Worm (Caenorhabditis elegans) whole organism, young adult: ENCODE results near the gene F36H12.9.
A peak's percentile ranks its signal among the peaks of the same experiment; 100 is the strongest.
"Not testable (repeated sequence)": the region's sequence is repeated elsewhere in the genome, so short reads cannot be mapped to it uniquely, and the experiment has no call there.

Experiments used
- B0019.2 ChIP-seq: fragments of 200-800 bp; sonication (Bioruptor generic); conservative IDR thresholded peaks from 2 replicates; pipeline ENCODE4 v1.3.6; 2022; ENCODE audit warnings: missing genetic modification reagents, missing genetic modification characterization, missing compliant biosample characterization
- B0035.1 ChIP-seq: sonication (generic microtip); optimal IDR thresholded peaks from 2 replicates; lab custom pipeline; 2016; ENCODE audit warnings: missing genetic modification characterization, mild to moderate bottlenecking, missing compliant biosample characterization, missing genotype, missing genetic modification reagents
- C06A6.2 ChIP-seq: fragments of 200-800 bp; sonication (Bioruptor generic); conservative IDR thresholded peaks from 2 replicates; pipeline ENCODE4 v1.3.6; 2022; ENCODE audit warnings: missing genetic modification characterization, missing compliant biosample characterization
- C17E4.6 ChIP-seq: fragments of 200-800 bp; sonication (Bioruptor generic); IDR thresholded peaks from 2 replicates; pipeline ENCODE4 v1.3.6; 2022; ENCODE audit warnings: missing genetic modification reagents, missing genetic modification characterization, missing compliant biosample characterization
- D2030.7 ChIP-seq: fragments of 200-800 bp; sonication (Bioruptor generic); IDR thresholded peaks from 2 replicates; pipeline ENCODE4 v1.3.6; 2022; ENCODE audit warnings: missing genetic modification reagents, missing genetic modification characterization, missing compliant biosample characterization
- F33H1.4 ChIP-seq: fragments of 200-800 bp; sonication (Bioruptor generic); IDR thresholded peaks from 2 replicates; pipeline ENCODE4 v1.3.6; 2022; ENCODE audit warnings: missing genetic modification reagents, missing genetic modification characterization, missing compliant biosample characterization
- F39B2.1 ChIP-seq: fragments of 200-800 bp; sonication (Bioruptor generic); IDR thresholded peaks from 2 replicates; pipeline ENCODE4 v1.3.6; 2022; ENCODE audit warnings: missing genetic modification reagents, missing genetic modification characterization, missing compliant biosample characterization
- F55B11.4 ChIP-seq: sonication (generic microtip); optimal IDR thresholded peaks from 2 replicates; lab custom pipeline; 2016; ENCODE audit warnings: missing compliant biosample characterization, missing genetic modification characterization, borderline replicate concordance; ENCODE audit not compliant: insufficient read depth
- K12H6.12 ChIP-seq: fragments of 200-800 bp; sonication (Bioruptor generic); optimal IDR thresholded peaks from 2 replicates; lab custom pipeline; 2018; ENCODE audit warnings: mild to moderate bottlenecking, missing genetic modification characterization, missing compliant biosample characterization
- T07F8.4 ChIP-seq: sonication (generic microtip); optimal IDR thresholded peaks from 2 replicates; lab custom pipeline; 2016; ENCODE audit warnings: mild to moderate bottlenecking, missing genetic modification characterization, moderate library complexity, missing compliant biosample characterization
- athp-1 ChIP-seq: sonication (generic microtip); optimal IDR thresholded peaks from 2 replicates; lab custom pipeline; 2017; ENCODE audit warnings: mild to moderate bottlenecking, missing genetic modification characterization, missing compliant biosample characterization
- cebp-1 ChIP-seq, 2 experiments: fragments of 200-800 bp in 1 of 2; sonication (Bioruptor generic) in 1 of 2; sonication (generic microtip) in 1 of 2; IDR thresholded peaks in 1 of 2; optimal IDR thresholded peaks in 1 of 2; 2 replicates each; pipeline versions ENCODE4 v1.3.6 to Lab custom; 2017 to 2022; ENCODE audit warnings: missing compliant biosample characterization in 2 of 2, missing genetic modification characterization in 2 of 2, mild to moderate bottlenecking in 1 of 2, missing genetic modification reagents in 1 of 2, moderate library complexity in 1 of 2
- cebp-2 ChIP-seq: fragments of 200-800 bp; sonication (Bioruptor generic); IDR thresholded peaks from 2 replicates; pipeline ENCODE4 v1.3.6; 2022; ENCODE audit warnings: missing genetic modification characterization, missing compliant biosample characterization
- ceh-40 ChIP-seq: fragments of 200-800 bp; sonication (Bioruptor generic); IDR thresholded peaks from 2 replicates; pipeline ENCODE4 v1.3.6; 2022; ENCODE audit warnings: missing genetic modification characterization, missing compliant biosample characterization
- egrh-3 ChIP-seq: fragments of 200-800 bp; sonication (Bioruptor generic); IDR thresholded peaks from 2 replicates; pipeline ENCODE4 v1.3.6; 2022; ENCODE audit warnings: missing genetic modification reagents, missing genetic modification characterization, missing compliant biosample characterization
- ets-4 ChIP-seq: fragments of 200-800 bp; sonication (Bioruptor generic); optimal IDR thresholded peaks from 2 replicates; lab custom pipeline; 2018; ENCODE audit warnings: mild to moderate bottlenecking, missing genetic modification characterization, missing compliant biosample characterization
- him-1 ChIP-seq: sonication (generic microtip); optimal IDR thresholded peaks from 2 replicates; lab custom pipeline; 2016; ENCODE audit warnings: missing genotype, missing genetic modification reagents, missing genetic modification characterization, missing compliant biosample characterization
- let-526 ChIP-seq: fragments of 200-800 bp; sonication (Bioruptor generic); IDR thresholded peaks from 2 replicates; pipeline ENCODE4 v1.3.6; 2022; ENCODE audit warnings: missing genetic modification reagents, missing genetic modification characterization, missing compliant biosample characterization
- lsl-1 ChIP-seq: fragments of 200-800 bp; sonication (Bioruptor generic); optimal IDR thresholded peaks from 2 replicates; lab custom pipeline; 2018; ENCODE audit warnings: mild to moderate bottlenecking, missing genetic modification characterization, moderate library complexity, missing compliant biosample characterization
- madf-10 ChIP-seq: sonication (generic microtip); optimal IDR thresholded peaks from 2 replicates; lab custom pipeline; 2016; ENCODE audit warnings: mild to moderate bottlenecking, missing genetic modification characterization, missing compliant biosample characterization
- madf-3 ChIP-seq: fragments of 200-800 bp; sonication (Bioruptor generic); IDR thresholded peaks from 2 replicates; pipeline ENCODE4 v1.3.6; 2022; ENCODE audit warnings: missing genetic modification reagents, missing genetic modification characterization, missing compliant biosample characterization
- madf-6 ChIP-seq: fragments of 200-800 bp; sonication (Bioruptor generic); IDR thresholded peaks from 2 replicates; pipeline ENCODE4 v1.3.6; 2022; ENCODE audit warnings: missing genetic modification reagents, missing genetic modification characterization, missing compliant biosample characterization
- nhr-90 ChIP-seq: sonication (generic microtip); optimal IDR thresholded peaks from 2 replicates; lab custom pipeline; 2016; ENCODE audit warnings: missing genotype, mild to moderate bottlenecking, missing genetic modification characterization, missing compliant biosample characterization
- pha-4 ChIP-seq: fragments of 150-350 bp; sonication (generic microtip); optimal IDR thresholded peaks from 2 replicates; lab custom pipeline; 2014; ENCODE audit warnings: missing biosample characterization, missing genetic modification reagents, missing genetic modification characterization
- rcor-1 ChIP-seq: fragments of 200-800 bp; sonication (Bioruptor generic); IDR thresholded peaks from 2 replicates; pipeline ENCODE4 v1.3.6; 2022; ENCODE audit warnings: missing genetic modification reagents, missing genetic modification characterization, missing compliant biosample characterization
- sea-2 ChIP-seq: fragments of 200-800 bp; sonication (Bioruptor generic); IDR thresholded peaks from 2 replicates; pipeline ENCODE4 v1.3.6; 2022; ENCODE audit warnings: missing genetic modification characterization, missing compliant biosample characterization
- snpc-3.4 ChIP-seq: sonication (generic microtip); optimal IDR thresholded peaks from 2 replicates; lab custom pipeline; 2017; ENCODE audit warnings: missing genetic modification characterization, mild to moderate bottlenecking, missing compliant biosample characterization, antibody characterized with exemption, moderate library complexity, missing genotype, missing genetic modification reagents
- snpc-4 ChIP-seq, 5 experiments: fragments of 150-350 bp in 1 of 5; sonication (generic microtip) in 4 of 5; optimal IDR thresholded peaks; 2 replicates each; lab custom pipeline; 2014 to 2018; ENCODE audit warnings: missing genetic modification characterization in 5 of 5, missing biosample characterization in 3 of 5, antibody characterized with exemption in 2 of 5, mild to moderate bottlenecking in 2 of 5, missing compliant biosample characterization in 2 of 5, missing genotype in 2 of 5, moderate library complexity in 2 of 5, missing genetic modification reagents in 1 of 5
- somi-1 ChIP-seq: fragments of 200-800 bp; sonication (Bioruptor generic); optimal IDR thresholded peaks from 2 replicates; lab custom pipeline; 2018; ENCODE audit warnings: mild to moderate bottlenecking, missing genetic modification characterization, missing compliant biosample characterization
- sptf-2 ChIP-seq: fragments of 200-800 bp; sonication (Bioruptor generic); optimal IDR thresholded peaks from 2 replicates; lab custom pipeline; 2018; ENCODE audit warnings: mild to moderate bottlenecking, missing genetic modification characterization, missing compliant biosample characterization
- tbp1 ChIP-seq: fragments of 200-800 bp; sonication (Bioruptor generic); optimal IDR thresholded peaks from 2 replicates; lab custom pipeline; 2018; ENCODE audit warnings: mild to moderate bottlenecking, missing genetic modification characterization, missing compliant biosample characterization
- tbx-9 ChIP-seq: sonication (generic microtip); optimal IDR thresholded peaks from 2 replicates; lab custom pipeline; 2016; ENCODE audit warnings: borderline replicate concordance, missing genetic modification characterization, inconsistent platforms, missing compliant biosample characterization
- ztf-25 ChIP-seq: fragments of 200-800 bp; sonication (Bioruptor generic); IDR thresholded peaks from 2 replicates; pipeline ENCODE4 v1.3.6; 2022; ENCODE audit warnings: missing genetic modification reagents, missing genetic modification characterization, missing compliant biosample characterization
- ztf-28 ChIP-seq: fragments of 200-800 bp; sonication (Bioruptor generic); IDR thresholded peaks from 2 replicates; pipeline ENCODE4 v1.3.6; 2022; ENCODE audit warnings: missing genetic modification reagents, missing genetic modification characterization, missing compliant biosample characterization

Gene F36H12.9

DNA sequence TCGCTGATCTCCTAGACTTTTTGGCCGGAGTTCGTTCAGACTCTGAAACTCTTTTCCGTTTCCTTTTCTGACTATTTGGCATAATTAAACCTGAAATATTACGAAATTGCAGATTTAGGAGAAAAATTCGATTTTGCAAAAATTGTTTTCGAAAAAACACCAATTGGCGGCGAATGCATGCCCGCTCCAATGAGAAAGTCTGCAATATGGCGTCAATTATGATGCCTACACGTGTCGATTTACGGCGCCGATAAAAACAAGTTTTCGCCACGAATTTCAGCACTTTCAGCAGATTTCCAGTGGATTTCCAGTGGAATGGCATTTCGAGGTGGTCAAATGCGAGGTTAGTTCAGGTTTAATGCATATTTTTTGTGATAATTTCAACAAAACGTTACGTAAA, 47.4 kb upstream of the F36H12.9 start, which contains the start of the genes Y59E9AL.36 and nbet-1 (continued):
- TF ChIP-seq athp-1 (tag; lab: Kevin White, UChicago) = peak; percentile 75
- TF ChIP-seq snpc-4 (GFP tag; optimal IDR thresholded peaks at IDR 0.05; lab: Kevin White, UChicago) = peak; percentile 75
- peak in 3 of 4 experiments; percentile 90 to 92 (median 92) for TF ChIP-seq snpc-4 (tag; optimal IDR thresholded peaks at IDR 0.05; lab: Kevin White, UChicago)
- TF ChIP-seq madf-3 (GFP tag; lab: Robert Waterston, UW) = no peak
- no peak for TF ChIP-seq him-1 (tag; lab: Kevin White, UChicago)

DNA sequence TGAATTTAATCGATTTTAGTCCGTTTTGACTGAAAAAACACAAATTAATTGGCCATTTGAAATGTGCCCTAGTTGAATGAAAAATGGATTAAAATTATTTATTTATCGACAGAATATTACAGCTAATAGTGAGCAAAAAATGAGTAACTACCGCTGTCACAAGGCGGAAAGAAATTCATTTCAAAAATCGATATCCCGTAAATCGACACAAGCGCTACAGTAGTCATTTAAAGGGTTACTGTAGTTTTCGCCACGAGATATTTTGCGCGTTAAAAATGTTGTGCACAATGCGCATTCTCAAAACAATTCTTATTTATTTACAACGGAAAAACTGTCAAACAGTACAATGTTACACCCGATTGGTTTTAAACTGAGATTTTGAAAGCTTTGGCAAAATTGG, 46.2 kb upstream of the F36H12.9 start:
- no peak for TF ChIP-seq let-526 (GFP tag; lab: Robert Waterston, UW)
- TF ChIP-seq lsl-1 (GFP tag; lab: Kevin White, UChicago) = peak; percentile 75
- TF ChIP-seq snpc-4 (GFP tag; optimal IDR thresholded peaks at IDR 0.05; lab: Kevin White, UChicago) = no peak
- TF ChIP-seq snpc-4 (tag; optimal IDR thresholded peaks at IDR 0.05; lab: Kevin White, UChicago) = peak in 1 of 4 experiments; percentile 83
- TF ChIP-seq tbp1 (GFP tag; lab: Kevin White, UChicago) = peak; percentile 7
- TF ChIP-seq B0035.1 = no peak
- peak; percentile 46; the same call in 1 of the 2 replicates for TF ChIP-seq F33H1.4 (GFP tag; lab: Robert Waterston, UW)

ce11 chrIV:5215092-5215491, 41.7 kb upstream of the F36H12.9 start, which contains the start of gene Y59E9AL.4:
Gene Y59E9AL.4 (minus strand): TSS chrIV:5215192.
- TF ChIP-seq K12H6.12 (tag; lab: Kevin White, UChicago) (no peak), T07F8.4 (no peak), C17E4.6 (GFP tag; lab: Robert Waterston, UW) (no peak), ztf-28 (no peak), F39B2.1 (no peak), madf-3 (GFP tag; lab: Robert Waterston, UW) (no peak), madf-10 (tag; lab: Kevin White, UChicago) (no peak), ets-4 (GFP tag; lab: Kevin White, UChicago) (no peak)
- TF ChIP-seq, all 124 proteins: peak for 0

DNA sequence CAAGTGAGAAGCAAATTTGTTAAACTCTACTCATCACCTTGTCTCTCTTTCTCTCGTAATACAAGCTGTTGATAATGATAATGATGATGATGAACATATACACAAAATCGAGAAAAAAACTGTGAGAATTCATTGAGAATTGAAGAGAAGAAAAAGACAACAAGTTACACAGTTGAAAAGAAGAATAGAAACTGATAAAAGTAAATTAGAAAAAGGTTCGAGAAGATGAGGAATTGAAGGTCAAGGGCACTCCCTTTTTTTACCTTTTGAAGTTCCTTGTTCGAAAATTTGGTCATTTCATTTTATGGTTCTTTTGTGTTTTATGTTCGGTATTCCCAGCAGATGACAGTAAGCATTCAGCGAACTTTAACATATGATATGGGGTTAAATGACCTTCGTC, 40.5 kb upstream of the F36H12.9 start:
- TF ChIP-seq somi-1 (peak; percentile 46), F55B11.4 (tag; lab: Kevin White, UChicago) (no peak), tbx-9 (tag; lab: Kevin White, UChicago) (no peak)

DNA sequence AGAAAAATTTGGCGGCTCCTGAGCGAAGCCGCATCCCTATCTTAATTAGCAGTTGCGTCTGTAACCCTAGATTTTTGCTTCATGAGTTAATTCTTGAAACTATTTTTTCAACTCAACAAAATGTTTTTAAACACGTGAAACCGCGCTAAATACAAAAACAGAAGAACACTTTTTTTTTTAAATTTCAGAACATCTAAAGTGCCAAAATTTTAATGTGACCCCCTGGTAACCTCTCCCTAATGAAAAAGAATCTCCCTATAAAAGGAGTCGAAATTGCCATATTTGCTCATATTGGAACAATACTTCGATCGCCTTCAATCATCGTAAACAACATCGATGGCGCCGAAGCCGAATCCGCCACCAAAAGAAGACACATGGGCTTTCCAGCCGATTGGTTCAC, 38.3 kb upstream of the F36H12.9 start, which contains the start of gene nsph-4.2:
Gene nsph-4.2 (plus strand): TSS at position 301 of the 400 bp plus-strand sequence.
- TF ChIP-seq rcor-1 (GFP tag; lab: Robert Waterston, UW); madf-6 (GFP tag; lab: Robert Waterston, UW); B0019.2: not testable (repeated sequence)
- TF ChIP-seq, all 124 proteins: peak for 0; not testable (repeated sequence) for 124

DNA sequence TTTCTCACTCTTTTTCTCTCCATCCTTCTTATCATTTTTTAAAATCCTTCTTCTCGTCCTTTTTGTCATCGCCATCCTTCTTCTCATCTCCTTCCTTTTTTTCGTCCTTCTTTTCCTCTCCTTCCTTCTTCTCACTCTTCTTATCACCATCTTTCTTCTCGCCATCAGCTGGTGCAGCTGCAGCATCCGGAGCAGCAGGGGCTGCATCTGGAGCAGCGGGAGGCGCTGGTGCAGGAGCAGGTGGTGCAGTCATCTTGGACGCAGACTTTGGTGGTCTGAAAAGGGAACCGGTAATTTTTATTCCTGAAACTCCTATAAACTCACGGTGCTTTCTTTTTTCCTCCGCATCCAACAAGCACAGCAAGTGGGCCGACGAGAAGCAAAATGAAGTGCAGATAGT, 35.1 kb upstream of the F36H12.9 start:
- TF ChIP-seq sea-2 (GFP tag; lab: Robert Waterston, UW) = no peak
- TF ChIP-seq ztf-25 (GFP tag; lab: Robert Waterston, UW) = no peak
- TF ChIP-seq cebp-2 = no peak
- TF ChIP-seq pha-4 (tag; lab: Kevin White, UChicago) = no peak
- peak; percentile 84; the same call in 1 of the 2 replicates for TF ChIP-seq egrh-3
- no peak for TF ChIP-seq tbp1 (GFP tag; lab: Kevin White, UChicago)

ce11 chrIV:5224238-5224637, 32.6 kb upstream of the F36H12.9 start, which contains the start of gene Y59E9AL.8:
Gene Y59E9AL.8 (minus strand): TSS chrIV:5224338.
- TF ChIP-seq cebp-1 (GFP tag; IDR thresholded peaks at IDR 0.05; lab: Robert Waterston, UW) = no peak
- no peak for TF ChIP-seq cebp-1 (tag; optimal IDR thresholded peaks at IDR 0.05; lab: Kevin White, UChicago)
- TF ChIP-seq sea-2 (GFP tag; lab: Robert Waterston, UW) = no peak
- TF ChIP-seq C06A6.2 (GFP tag; lab: Robert Waterston, UW) = no peak
- TF ChIP-seq nhr-90 (tag; lab: Kevin White, UChicago) = no peak
- no peak for TF ChIP-seq sptf-2 (GFP tag; lab: Kevin White, UChicago)
- no peak for TF ChIP-seq snpc-3.4 (tag; lab: Kevin White, UChicago)
- TF ChIP-seq tbx-9 (tag; lab: Kevin White, UChicago) = no peak
- TF ChIP-seq tbp1 (GFP tag; lab: Kevin White, UChicago) = no peak
- no peak for TF ChIP-seq D2030.7 (GFP tag; lab: Robert Waterston, UW)
- no peak for TF ChIP-seq ceh-40 (GFP tag; lab: Robert Waterston, UW)
